Worm (Caenorhabditis elegans): Measurements from ENCODE around the gene cog-1.

- TF ChIP-seq F49E8.2 (tag; optimal IDR thresholded peaks at IDR 0.05; ENCODE audit: insufficient read depth) (no peak), egl-18 (GFP tag; IDR thresholded peaks at IDR 0.05) (no peak), B0261.1 (tag; optimal IDR thresholded peaks at IDR 0.05) (no peak), snpc-4 (GFP tag; optimal IDR thresholded peaks at IDR 0.05) (no peak), snpc-4 (tag; optimal IDR thresholded peaks at IDR 0.05) (no peak), B0019.2 (GFP tag; conservative IDR thresholded peaks at IDR 0.05) (no peak), C17E4.6 (GFP tag; IDR thresholded peaks at IDR 0.05) (no peak), D2030.7 (GFP tag; IDR thresholded peaks at IDR 0.05) (no peak), tlf-1 (GFP tag; optimal IDR thresholded peaks at IDR 0.05) (no peak)
Measured at ce11 chrII:14866156-14866555, 36.1 kb upstream of the cog-1 start.

All from whole organism, young adult.